Worm (Caenorhabditis elegans) whole organism, L1 larva: ENCODE results near the gene spds-1.

Experiments used
- C04F5.9 ChIP-seq: sonication (generic microtip); optimal IDR thresholded peaks from 2 replicates; lab custom pipeline; 2016; ENCODE audit warnings: missing genetic modification characterization, missing compliant biosample characterization
- C34B4.2 ChIP-seq: sonication (generic microtip); optimal IDR thresholded peaks from 2 replicates; lab custom pipeline; 2017; ENCODE audit warnings: mild to moderate bottlenecking, missing genetic modification characterization, missing compliant biosample characterization
- Y116A8C.19 ChIP-seq: sonication (generic microtip); optimal IDR thresholded peaks from 2 replicates; lab custom pipeline; 2016; ENCODE audit warnings: missing compliant biosample characterization, missing genetic modification characterization, borderline replicate concordance
- aha-1 ChIP-seq: fragments of 150-350 bp; optimal IDR thresholded peaks from 2 replicates; lab custom pipeline; 2014; ENCODE audit warnings: missing biosample characterization, missing genetic modification characterization
- alr-1 ChIP-seq: fragments of 200-800 bp; sonication (Bioruptor generic); optimal IDR thresholded peaks from 2 replicates; lab custom pipeline; 2018; ENCODE audit warnings: borderline replicate concordance, mild to moderate bottlenecking, missing genetic modification characterization, missing compliant biosample characterization
- aly-2 ChIP-seq: fragments of 150-350 bp; optimal IDR thresholded peaks from 2 replicates; lab custom pipeline; 2014; ENCODE audit warnings: missing biosample characterization, missing genetic modification characterization
- ama-1 ChIP-seq: fragments of 150-350 bp; optimal IDR thresholded peaks from 2 replicates; lab custom pipeline; 2014
- ceh-8 ChIP-seq: fragments of 200-800 bp; sonication (Bioruptor generic); optimal IDR thresholded peaks from 2 replicates; lab custom pipeline; 2018; ENCODE audit warnings: mild to moderate bottlenecking, missing genetic modification characterization, moderate library complexity, missing compliant biosample characterization
- ceh-82 ChIP-seq, 3 experiments: fragments of 150-350 bp in 1 of 3; sonication (generic microtip) in 2 of 3; optimal IDR thresholded peaks; 2 replicates each; lab custom pipeline; 2014 to 2017; ENCODE audit warnings: missing biosample characterization in 3 of 3, missing genetic modification characterization in 3 of 3
- ceh-90 ChIP-seq: sonication (generic microtip); optimal IDR thresholded peaks from 2 replicates; lab custom pipeline; 2016; ENCODE audit warnings: missing genetic modification characterization, missing compliant biosample characterization
- dpl-1 ChIP-seq, 3 experiments: fragments of 150-350 bp in 2 of 3; sonication (generic microtip) in 1 of 3; optimal IDR thresholded peaks; 2 replicates each; lab custom pipeline; 2014 to 2017; ENCODE audit warnings: missing biosample characterization in 3 of 3, missing genetic modification characterization in 3 of 3, missing genetic modification reagents in 3 of 3
- efl-1 ChIP-seq, 4 experiments: fragments of 150-350 bp; optimal IDR thresholded peaks in 3 of 4; peaks in 1 of 4; 1 replicate in 1 of 4; 2 replicates in 3 of 4; lab custom pipeline; 2014; ENCODE audit warnings: missing biosample characterization in 2 of 4, missing genetic modification characterization in 2 of 4, missing genetic modification reagents in 2 of 4
- egl-13 ChIP-seq: sonication (generic microtip); optimal IDR thresholded peaks from 2 replicates; lab custom pipeline; 2016; ENCODE audit warnings: missing genotype, missing genetic modification reagents, missing genetic modification characterization, missing compliant biosample characterization
- elt-3 ChIP-seq, 6 experiments: fragments of 150-350 bp in 1 of 6; sonication (generic microtip); optimal IDR thresholded peaks; 2 replicates each; lab custom pipeline; 2017 to 2018; ENCODE audit warnings: missing biosample characterization in 6 of 6, missing genetic modification characterization in 6 of 6, inconsistent platforms in 1 of 6
- fkh-8 ChIP-seq: sonication (generic microtip); optimal IDR thresholded peaks from 2 replicates; lab custom pipeline; 2016; ENCODE audit warnings: mild to moderate bottlenecking, missing genetic modification characterization, missing compliant biosample characterization
- grh-1 ChIP-seq: fragments of 200-800 bp; sonication (Bioruptor generic); IDR thresholded peaks from 2 replicates; pipeline ENCODE4 v1.3.6; 2022; ENCODE audit warnings: missing genetic modification reagents, missing genetic modification characterization, missing compliant biosample characterization
- hlh-4 ChIP-seq: sonication (generic microtip); optimal IDR thresholded peaks from 2 replicates; lab custom pipeline; 2016; ENCODE audit warnings: mild to moderate bottlenecking, missing genetic modification characterization, missing compliant biosample characterization
- hpl-2 ChIP-seq: fragments of 150-350 bp; optimal IDR thresholded peaks from 2 replicates; lab custom pipeline; 2014; ENCODE audit warnings: missing biosample characterization, missing genetic modification reagents, missing genetic modification characterization
- isw-1 ChIP-seq: fragments of 200-800 bp; sonication (Bioruptor generic); IDR thresholded peaks from 2 replicates; pipeline ENCODE4 v1.3.6; 2022; ENCODE audit warnings: missing genetic modification characterization, missing compliant biosample characterization
- lin-14 ChIP-seq: fragments of 200-800 bp; sonication (Bioruptor generic); optimal IDR thresholded peaks from 2 replicates; lab custom pipeline; 2018; ENCODE audit warnings: mild to moderate bottlenecking, missing genetic modification characterization, moderate library complexity, missing compliant biosample characterization
- lin-15B ChIP-seq: fragments of 150-350 bp; sonication (generic microtip); optimal IDR thresholded peaks from 3 replicates; lab custom pipeline; 2014; ENCODE audit warnings: missing biosample characterization, missing genetic modification characterization
- lin-35 ChIP-seq, 2 experiments: fragments of 150-350 bp; optimal IDR thresholded peaks; 2 replicates each; lab custom pipeline; 2014; ENCODE audit warnings: missing biosample characterization in 2 of 2, missing genetic modification characterization in 2 of 2, missing genetic modification reagents in 2 of 2
- lin-39 ChIP-seq: fragments of 150-350 bp; optimal IDR thresholded peaks from 2 replicates; lab custom pipeline; 2014; ENCODE audit warnings: missing biosample characterization, missing genetic modification reagents, missing genetic modification characterization
- lsy-2 ChIP-seq, 2 experiments: fragments of 150-350 bp; optimal IDR thresholded peaks; 2 replicates each; lab custom pipeline; 2014; ENCODE audit warnings: missing biosample characterization in 2 of 2, missing genetic modification characterization in 2 of 2
- mab-9 ChIP-seq: fragments of 200-800 bp; sonication (Bioruptor generic); IDR thresholded peaks from 2 replicates; pipeline ENCODE4 v1.3.6; 2022; ENCODE audit warnings: missing genetic modification reagents, missing genetic modification characterization, missing compliant biosample characterization
- mdl-1 ChIP-seq, 2 experiments: fragments of 150-350 bp; optimal IDR thresholded peaks; 2 replicates each; lab custom pipeline; 2014 to 2017; ENCODE audit warnings: missing biosample characterization in 2 of 2, missing genetic modification characterization in 2 of 2, inconsistent platforms in 1 of 2
- mep-1 ChIP-seq: fragments of 150-350 bp; optimal IDR thresholded peaks from 2 replicates; lab custom pipeline; 2014; ENCODE audit warnings: missing biosample characterization, missing genetic modification characterization
- nhr-12 ChIP-seq: sonication (generic microtip); optimal IDR thresholded peaks from 2 replicates; lab custom pipeline; 2017; ENCODE audit warnings: missing biosample characterization, missing genetic modification characterization
- nhr-19 ChIP-seq: fragments of 200-800 bp; sonication (Bioruptor generic); conservative IDR thresholded peaks from 2 replicates; pipeline ENCODE4 v1.3.6; 2022; ENCODE audit warnings: missing genetic modification characterization, missing compliant biosample characterization
- nhr-20 ChIP-seq: sonication (generic microtip); optimal IDR thresholded peaks from 2 replicates; lab custom pipeline; 2016; ENCODE audit warnings: mild to moderate bottlenecking, missing genetic modification characterization, missing compliant biosample characterization
- nhr-237 ChIP-seq: fragments of 150-350 bp; optimal IDR thresholded peaks from 2 replicates; lab custom pipeline; 2014; ENCODE audit warnings: missing biosample characterization, missing genetic modification characterization
- nhr-28 ChIP-seq: fragments of 150-350 bp; optimal IDR thresholded peaks from 2 replicates; lab custom pipeline; 2014; ENCODE audit warnings: missing biosample characterization, missing genetic modification characterization
- nhr-47 ChIP-seq: sonication (generic microtip); optimal IDR thresholded peaks from 2 replicates; lab custom pipeline; 2016; ENCODE audit warnings: mild to moderate bottlenecking, missing genetic modification characterization, moderate library complexity, missing compliant biosample characterization
- nhr-71 ChIP-seq: sonication (generic microtip); optimal IDR thresholded peaks from 2 replicates; lab custom pipeline; 2016; ENCODE audit warnings: mild to moderate bottlenecking, missing genetic modification characterization, moderate library complexity, missing compliant biosample characterization
- nhr-84 ChIP-seq: sonication (generic microtip); optimal IDR thresholded peaks from 2 replicates; lab custom pipeline; 2017; ENCODE audit warnings: missing biosample characterization, missing genetic modification characterization
- nhr-85 ChIP-seq: sonication (generic microtip); peaks from one replicate; lab custom pipeline; 2016; ENCODE audit warnings: missing genetic modification characterization, inconsistent platforms, missing compliant biosample characterization
- pag-3 ChIP-seq: sonication (generic microtip); optimal IDR thresholded peaks from 2 replicates; lab custom pipeline; 2017; ENCODE audit warnings: missing genetic modification characterization, mild to moderate bottlenecking, missing compliant biosample characterization, antibody characterized with exemption, borderline replicate concordance; ENCODE audit not compliant: insufficient read depth
- pqm-1 ChIP-seq: sonication (generic microtip); optimal IDR thresholded peaks from 3 replicates; lab custom pipeline; 2017; ENCODE audit warnings: missing biosample characterization, missing genetic modification characterization
- skn-1 ChIP-seq: fragments of 150-350 bp; optimal IDR thresholded peaks from 2 replicates; lab custom pipeline; 2014; ENCODE audit warnings: missing biosample characterization, missing genetic modification characterization
- snu-23 ChIP-seq: sonication (generic microtip); optimal IDR thresholded peaks from 2 replicates; lab custom pipeline; 2016; ENCODE audit warnings: missing genetic modification characterization, missing compliant biosample characterization
- sox-4 ChIP-seq: sonication (generic microtip); optimal IDR thresholded peaks from 2 replicates; lab custom pipeline; 2016; ENCODE audit warnings: missing genetic modification characterization, missing compliant biosample characterization
- sptf-1 ChIP-seq: fragments of 150-350 bp; optimal IDR thresholded peaks from 2 replicates; lab custom pipeline; 2014; ENCODE audit warnings: missing biosample characterization, missing genetic modification characterization
- swsn-7 ChIP-seq: sonication (generic microtip); optimal IDR thresholded peaks from 2 replicates; lab custom pipeline; 2016; ENCODE audit warnings: missing genetic modification characterization, missing compliant biosample characterization
- tbx-2 ChIP-seq: sonication (generic microtip); optimal IDR thresholded peaks from 2 replicates; lab custom pipeline; 2016; ENCODE audit warnings: missing genetic modification characterization, missing compliant biosample characterization
- unc-130 ChIP-seq: fragments of 150-350 bp; optimal IDR thresholded peaks from 2 replicates; lab custom pipeline; 2017; ENCODE audit warnings: missing biosample characterization, missing genetic modification characterization, inconsistent platforms
- unc-86 ChIP-seq: sonication (generic microtip); optimal IDR thresholded peaks from 2 replicates; lab custom pipeline; 2016; ENCODE audit warnings: missing genetic modification characterization, missing compliant biosample characterization
- xbp-1 ChIP-seq: sonication (generic microtip); optimal IDR thresholded peaks from 2 replicates; lab custom pipeline; 2016; ENCODE audit warnings: missing genetic modification characterization, missing compliant biosample characterization
- ztf-11 ChIP-seq, 2 experiments: sonication (generic microtip); optimal IDR thresholded peaks; 2 replicates each; lab custom pipeline; 2016 to 2017; ENCODE audit warnings: missing genetic modification characterization in 2 of 2, missing biosample characterization in 1 of 2, missing compliant biosample characterization in 1 of 2
- ztf-4 ChIP-seq: fragments of 150-350 bp; optimal IDR thresholded peaks from 2 replicates; lab custom pipeline; 2014; ENCODE audit warnings: missing biosample characterization, missing genetic modification characterization

spds-1 gene

DNA sequence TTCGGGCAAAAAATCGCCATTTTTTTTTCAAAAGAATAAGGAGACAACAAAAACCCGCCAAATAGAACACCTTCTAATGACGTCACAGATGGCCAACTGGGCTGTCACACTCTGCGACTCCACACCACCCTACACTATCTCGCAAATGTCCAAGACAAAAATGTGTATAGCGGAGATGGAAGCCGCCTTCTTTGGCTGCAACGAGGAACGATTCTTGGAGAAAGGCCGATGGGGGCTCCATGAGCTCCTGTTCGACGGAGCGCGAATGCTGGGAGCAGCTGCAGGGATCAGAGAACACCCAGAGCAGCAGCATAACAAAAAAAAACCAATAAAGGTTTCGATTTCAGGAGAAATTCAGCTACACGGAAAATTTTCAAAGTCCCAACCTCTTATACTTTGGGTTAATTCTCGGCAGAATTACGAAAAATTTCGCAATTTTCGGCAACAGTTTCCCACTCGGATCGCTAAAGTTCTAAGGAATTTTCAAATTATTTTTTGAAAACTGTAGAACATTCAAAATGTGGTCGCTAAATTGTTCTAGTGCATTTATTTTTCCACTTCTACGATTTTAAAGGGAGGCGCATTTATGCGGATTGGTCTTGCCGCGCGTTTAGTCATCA lies 824 bp upstream of the spds-1 start:
- TF ChIP-seq nhr-20 (peak; percentile 4), fkh-8 (tag; lab: Kevin White, UChicago) (peak; percentile 59), nhr-47 (tag; lab: Kevin White, UChicago) (peak; percentile 54), skn-1 (peak; percentile 16), nhr-85 (tag; lab: Kevin White, UChicago) (peak; percentile 13), efl-1 (optimal IDR thresholded peaks at IDR 0.05; lab: Kevin White, UChicago) (peak; percentile 34 to 36), efl-1 (GFP tag; optimal IDR thresholded peaks at IDR 0.05 in 1 of 2; lab: Kevin White, UChicago) (peak; percentile 31 to 55), dpl-1 (GFP tag; optimal IDR thresholded peaks at IDR 0.05; lab: Kevin White, UChicago) (peak in 2 of 3 experiments; percentile 15 to 57), pag-3 (tag; lab: Kevin White, UChicago) (no peak), isw-1 (GFP tag; lab: Robert Waterston, UW) (peak; percentile 15; the same call in 1 of the 2 replicates), ceh-8 (GFP tag; lab: Kevin White, UChicago) (no peak), mdl-1 (tag; optimal IDR thresholded peaks at IDR 0.05; lab: Kevin White, UChicago) (peak in 1 of 2 experiments; percentile 6), lsy-2 (tag; optimal IDR thresholded peaks at IDR 0.05; lab: Kevin White, UChicago) (peak; percentile 9 to 10), nhr-19 (peak; percentile 90), egl-13 (tag; lab: Kevin White, UChicago) (peak; percentile 35), unc-130 (tag; lab: Kevin White, UChicago) (no peak), alr-1 (no peak), nhr-12 (tag; lab: Kevin White, UChicago) (no peak), lin-39 (tag; lab: Kevin White, UChicago) (no peak), unc-86 (tag; lab: Kevin White, UChicago) (peak; percentile 60), lin-35 (GFP tag; optimal IDR thresholded peaks at IDR 0.05; lab: Kevin White, UChicago) (peak in 1 of 2 experiments; percentile 59), C04F5.9 (tag; lab: Kevin White, UChicago) (no peak), Y116A8C.19 (tag; lab: Kevin White, UChicago) (no peak), elt-3 (tag; optimal IDR thresholded peaks at IDR 0.05; lab: Kevin White, UChicago) (no peak), nhr-237 (tag; lab: Kevin White, UChicago) (no peak), snu-23 (GFP tag; lab: Kevin White, UChicago) (peak; percentile 41), mep-1 (tag; lab: Kevin White, UChicago) (peak; percentile 36), ceh-90 (no peak), xbp-1 (tag; lab: Kevin White, UChicago) (no peak), hlh-4 (tag; lab: Kevin White, UChicago) (no peak), ztf-11 (tag; optimal IDR thresholded peaks at IDR 0.05; lab: Kevin White, UChicago) (peak in 1 of 2 experiments; percentile 2), ceh-82 (tag; optimal IDR thresholded peaks at IDR 0.05; lab: Kevin White, UChicago) (peak in 2 of 3 experiments; percentile 4 to 30), sptf-1 (no peak), nhr-84 (tag; lab: Kevin White, UChicago) (no peak), lin-15B (peak; percentile 47), ama-1 (lab: Kevin White, UChicago) (no peak), mab-9 (GFP tag; lab: Robert Waterston, UW) (no peak), sox-4 (no peak), nhr-28 (tag; lab: Kevin White, UChicago) (no peak), lin-14 (GFP tag; lab: Kevin White, UChicago) (peak; percentile 86), nhr-71 (tag; lab: Kevin White, UChicago) (peak; percentile 51), grh-1 (GFP tag; lab: Robert Waterston, UW) (no peak), pqm-1 (no peak), aly-2 (tag; lab: Kevin White, UChicago) (no peak), hpl-2 (GFP tag; lab: Kevin White, UChicago) (no peak), aha-1 (tag; lab: Kevin White, UChicago) (no peak), C34B4.2 (no peak), ztf-4 (no peak), swsn-7 (tag; lab: Kevin White, UChicago) (peak; percentile 41), tbx-2 (peak; percentile 33)
